Worm (Caenorhabditis elegans) whole organism, L4 larva: ENCODE results near the gene bus-18.

ENCODE experiments used
- D1046.2 ChIP-seq: fragments of 200-800 bp; sonication (Bioruptor generic); IDR thresholded peaks from 2 replicates; pipeline ENCODE4 v1.3.6; 2022; ENCODE audit warnings: missing genetic modification characterization, missing compliant biosample characterization
- F10B5.3 ChIP-seq: sonication (generic microtip); optimal IDR thresholded peaks from 2 replicates; lab custom pipeline; 2016; ENCODE audit warnings: mild to moderate bottlenecking, missing genetic modification characterization, missing compliant biosample characterization
- F26F4.8 ChIP-seq: fragments of 200-800 bp; sonication (Bioruptor generic); conservative IDR thresholded peaks from 2 replicates; pipeline ENCODE4 v1.3.6; 2022; ENCODE audit warnings: missing genetic modification characterization, missing compliant biosample characterization
- T20F7.1 ChIP-seq: fragments of 200-800 bp; sonication (Bioruptor generic); optimal IDR thresholded peaks from 2 replicates; lab custom pipeline; 2018; ENCODE audit warnings: mild to moderate bottlenecking, missing genetic modification characterization, missing compliant biosample characterization
- T26A8.4 ChIP-seq: fragments of 200-800 bp; sonication (Bioruptor generic); IDR thresholded peaks from 2 replicates; pipeline ENCODE4 v1.3.6; 2022; ENCODE audit warnings: missing genetic modification characterization, missing compliant biosample characterization
- Y105C5A.15 ChIP-seq: fragments of 200-800 bp; sonication (Bioruptor generic); IDR thresholded peaks from 2 replicates; pipeline ENCODE4 v1.3.6; 2022; ENCODE audit warnings: missing genetic modification characterization, missing compliant biosample characterization
- Y48G9A.11 ChIP-seq: fragments of 200-800 bp; sonication (Bioruptor generic); IDR thresholded peaks from 2 replicates; pipeline ENCODE4 v1.3.6; 2022; ENCODE audit warnings: missing genetic modification reagents, missing genetic modification characterization, missing compliant biosample characterization
- Y75B8A.6 ChIP-seq: fragments of 200-800 bp; sonication (Bioruptor generic); IDR thresholded peaks from 2 replicates; pipeline ENCODE4 v1.3.6; 2022; ENCODE audit warnings: missing genetic modification reagents, missing genetic modification characterization, missing compliant biosample characterization
- attf-4 ChIP-seq: sonication (generic microtip); optimal IDR thresholded peaks from 3 replicates; lab custom pipeline; 2017; ENCODE audit warnings: missing biosample characterization, missing genetic modification characterization
- ceh-20 ChIP-seq: fragments of 200-800 bp; sonication (Bioruptor generic); IDR thresholded peaks from 2 replicates; pipeline ENCODE4 v1.3.6; 2022; ENCODE audit warnings: missing genetic modification reagents, missing genetic modification characterization, missing compliant biosample characterization
- ceh-44 ChIP-seq: fragments of 200-800 bp; sonication (Bioruptor generic); IDR thresholded peaks from 2 replicates; pipeline ENCODE4 v1.3.6; 2022; ENCODE audit warnings: missing genetic modification reagents, missing genetic modification characterization, missing compliant biosample characterization
- ceh-82 ChIP-seq: sonication (generic microtip); optimal IDR thresholded peaks from 2 replicates; lab custom pipeline; 2017; ENCODE audit warnings: missing biosample characterization, missing genetic modification characterization
- ces-1 ChIP-seq: fragments of 150-350 bp; sonication (generic microtip); optimal IDR thresholded peaks from 4 replicates; lab custom pipeline; 2014; ENCODE audit warnings: missing biosample characterization, missing genetic modification reagents, missing genetic modification characterization
- ctbp-1 ChIP-seq: fragments of 200-800 bp; sonication (Bioruptor generic); IDR thresholded peaks from 2 replicates; pipeline ENCODE4 v1.3.6; 2022; ENCODE audit warnings: missing genetic modification reagents, missing genetic modification characterization, missing compliant biosample characterization
- daf-16 ChIP-seq, 3 experiments: sonication (generic microtip); optimal IDR thresholded peaks; 2 replicates each; lab custom pipeline; 2016 to 2017; ENCODE audit warnings: missing genetic modification characterization in 3 of 3, missing genetic modification reagents in 3 of 3, mild to moderate bottlenecking in 2 of 3, missing compliant biosample characterization in 2 of 3, missing biosample characterization in 1 of 3, moderate library complexity in 1 of 3
- dpl-1 ChIP-seq: fragments of 150-350 bp; optimal IDR thresholded peaks from 2 replicates; lab custom pipeline; 2014; ENCODE audit warnings: missing biosample characterization, missing genetic modification reagents, missing genetic modification characterization
- dve-1 ChIP-seq: sonication (generic microtip); optimal IDR thresholded peaks from 2 replicates; lab custom pipeline; 2017; ENCODE audit warnings: antibody characterized with exemption, mild to moderate bottlenecking, missing genetic modification characterization, missing compliant biosample characterization; ENCODE audit not compliant: insufficient read depth
- egl-43 ChIP-seq: fragments of 200-800 bp; sonication (Bioruptor generic); IDR thresholded peaks from 2 replicates; pipeline ENCODE4 v1.3.6; 2022; ENCODE audit warnings: missing genetic modification reagents, missing genetic modification characterization, missing compliant biosample characterization
- fkh-10 ChIP-seq: fragments of 150-350 bp; optimal IDR thresholded peaks from 2 replicates; lab custom pipeline; 2014; ENCODE audit warnings: missing biosample characterization, missing genetic modification reagents, missing genetic modification characterization
- hlh-11 ChIP-seq: fragments of 200-800 bp; sonication (Bioruptor generic); optimal IDR thresholded peaks from 2 replicates; lab custom pipeline; 2018; ENCODE audit warnings: mild to moderate bottlenecking, missing genetic modification characterization, missing compliant biosample characterization
- hlh-30 ChIP-seq: sonication (generic microtip); optimal IDR thresholded peaks from 2 replicates; lab custom pipeline; 2017; ENCODE audit warnings: antibody characterized with exemption, mild to moderate bottlenecking, missing genetic modification characterization, missing compliant biosample characterization; ENCODE audit not compliant: insufficient read depth
- jun-1 ChIP-seq: fragments of 150-350 bp; optimal IDR thresholded peaks from 2 replicates; lab custom pipeline; 2014; ENCODE audit warnings: missing biosample characterization, missing genetic modification reagents, missing genetic modification characterization
- lin-15B ChIP-seq: fragments of 150-350 bp; sonication (generic microtip); optimal IDR thresholded peaks from 3 replicates; lab custom pipeline; 2014; ENCODE audit warnings: missing biosample characterization, missing genetic modification characterization
- lin-29 ChIP-seq: fragments of 200-800 bp; sonication (Bioruptor generic); IDR thresholded peaks from 2 replicates; pipeline ENCODE4 v1.3.6; 2022; ENCODE audit warnings: missing genetic modification reagents, missing genetic modification characterization, missing compliant biosample characterization
- lin-38 ChIP-seq: fragments of 200-800 bp; sonication (Bioruptor generic); IDR thresholded peaks from 2 replicates; pipeline ENCODE4 v1.3.6; 2022; ENCODE audit warnings: missing genetic modification reagents, missing genetic modification characterization, missing compliant biosample characterization
- lsy-2 ChIP-seq, 2 experiments: fragments of 150-350 bp in 1 of 2; sonication (generic microtip) in 1 of 2; optimal IDR thresholded peaks; 2 replicates each; lab custom pipeline; 2014 to 2017; ENCODE audit warnings: missing biosample characterization in 2 of 2, missing genetic modification characterization in 2 of 2
- madf-5 ChIP-seq, 2 experiments: fragments of 200-800 bp; sonication (Bioruptor generic); IDR thresholded peaks; 2 replicates each; pipeline ENCODE4 v1.3.6; 2022; ENCODE audit warnings: missing compliant biosample characterization in 2 of 2, missing genetic modification characterization in 2 of 2
- mdt-29 ChIP-seq: fragments of 200-800 bp; sonication (Bioruptor generic); IDR thresholded peaks from 2 replicates; pipeline ENCODE4 v1.3.6; 2022; ENCODE audit warnings: missing genetic modification reagents, missing genetic modification characterization, missing compliant biosample characterization
- mep-1 ChIP-seq: fragments of 150-350 bp; sonication (generic microtip); optimal IDR thresholded peaks from 3 replicates; lab custom pipeline; 2014; ENCODE audit warnings: missing biosample characterization, missing genetic modification characterization
- mes-2 ChIP-seq: sonication (generic microtip); optimal IDR thresholded peaks from 2 replicates; lab custom pipeline; 2016; ENCODE audit warnings: missing genotype, mild to moderate bottlenecking, missing genetic modification characterization, missing compliant biosample characterization; ENCODE audit not compliant: poor library complexity, severe bottlenecking
- mxl-2 ChIP-seq: fragments of 200-800 bp; sonication (Bioruptor generic); conservative IDR thresholded peaks from 2 replicates; pipeline ENCODE4 v1.3.6; 2022; ENCODE audit warnings: missing genetic modification reagents, missing genetic modification characterization, missing compliant biosample characterization
- mxl-3 ChIP-seq: fragments of 200-800 bp; sonication (Bioruptor generic); optimal IDR thresholded peaks from 2 replicates; lab custom pipeline; 2018; ENCODE audit warnings: mild to moderate bottlenecking, missing genetic modification characterization, missing compliant biosample characterization
- nhr-10 ChIP-seq: fragments of 150-350 bp; optimal IDR thresholded peaks from 2 replicates; lab custom pipeline; 2014; ENCODE audit warnings: missing biosample characterization, missing genetic modification characterization
- nhr-111 ChIP-seq: fragments of 200-800 bp; sonication (Bioruptor generic); optimal IDR thresholded peaks from 2 replicates; lab custom pipeline; 2018; ENCODE audit warnings: mild to moderate bottlenecking, missing genetic modification characterization, missing compliant biosample characterization
- nhr-28 ChIP-seq: fragments of 150-350 bp; optimal IDR thresholded peaks from 2 replicates; lab custom pipeline; 2014; ENCODE audit warnings: missing biosample characterization, missing genetic modification characterization
- nhr-41 ChIP-seq: fragments of 200-800 bp; sonication (Bioruptor generic); IDR thresholded peaks from 2 replicates; pipeline ENCODE4 v1.3.6; 2022; ENCODE audit warnings: missing genetic modification reagents, missing genetic modification characterization, missing compliant biosample characterization
- nhr-42 ChIP-seq: fragments of 200-800 bp; sonication (Bioruptor generic); IDR thresholded peaks from 2 replicates; pipeline ENCODE4 v1.3.6; 2022; ENCODE audit warnings: missing genetic modification characterization, missing compliant biosample characterization
- nhr-48 ChIP-seq: sonication (generic microtip); optimal IDR thresholded peaks from 2 replicates; lab custom pipeline; 2016; ENCODE audit warnings: mild to moderate bottlenecking, missing genetic modification characterization, missing compliant biosample characterization
- nhr-77 ChIP-seq: fragments of 150-350 bp; optimal IDR thresholded peaks from 2 replicates; lab custom pipeline; 2014; ENCODE audit warnings: missing biosample characterization, missing genetic modification characterization
- php-3 ChIP-seq: fragments of 200-800 bp; sonication (Bioruptor generic); IDR thresholded peaks from 2 replicates; pipeline ENCODE4 v1.3.6; 2022; ENCODE audit warnings: missing genetic modification reagents, missing genetic modification characterization, missing compliant biosample characterization
- pqm-1 ChIP-seq: sonication (generic microtip); optimal IDR thresholded peaks from 2 replicates; lab custom pipeline; 2017; ENCODE audit warnings: missing biosample characterization, missing genetic modification characterization
- rbr-2 ChIP-seq: sonication (generic microtip); optimal IDR thresholded peaks from 2 replicates; lab custom pipeline; 2016; ENCODE audit warnings: missing genotype, missing genetic modification characterization, missing compliant biosample characterization
- skn-1 ChIP-seq: fragments of 150-350 bp; optimal IDR thresholded peaks from 2 replicates; lab custom pipeline; 2014; ENCODE audit warnings: missing biosample characterization, missing genetic modification characterization
- snpc-1.2 ChIP-seq: fragments of 200-800 bp; sonication (Bioruptor generic); IDR thresholded peaks from 2 replicates; pipeline ENCODE4 v1.3.6; 2022; ENCODE audit warnings: missing genetic modification reagents, missing genetic modification characterization, missing compliant biosample characterization
- spr-3 ChIP-seq: fragments of 200-800 bp; sonication (Bioruptor generic); optimal IDR thresholded peaks from 2 replicates; lab custom pipeline; 2018; ENCODE audit warnings: mild to moderate bottlenecking, missing genetic modification characterization, missing compliant biosample characterization
- tag-97 ChIP-seq: fragments of 200-800 bp; sonication (Bioruptor generic); IDR thresholded peaks from 2 replicates; pipeline ENCODE4 v1.3.6; 2022; ENCODE audit warnings: missing genetic modification characterization, missing compliant biosample characterization
- unc-130 ChIP-seq: sonication (generic microtip); optimal IDR thresholded peaks from 2 replicates; lab custom pipeline; 2016; ENCODE audit warnings: missing genetic modification reagents, missing genetic modification characterization, missing compliant biosample characterization
- unc-62 ChIP-seq, 3 experiments: fragments of 150-350 bp in 1 of 3; sonication (generic microtip); optimal IDR thresholded peaks in 2 of 3; peaks in 1 of 3; 1 replicate in 1 of 3; 2 replicates in 2 of 3; lab custom pipeline; 2014 to 2017; ENCODE audit warnings: missing biosample characterization in 3 of 3, missing genetic modification characterization in 3 of 3, missing genetic modification reagents in 3 of 3, missing genotype in 1 of 3
- zfp-3 ChIP-seq: fragments of 200-800 bp; sonication (Bioruptor generic); conservative IDR thresholded peaks from 2 replicates; pipeline ENCODE4 v1.3.6; 2022; ENCODE audit warnings: missing genetic modification reagents, missing genetic modification characterization, missing compliant biosample characterization
- ztf-11 ChIP-seq: fragments of 150-350 bp; optimal IDR thresholded peaks from 2 replicates; lab custom pipeline; 2014; ENCODE audit warnings: missing biosample characterization, missing genetic modification characterization
- ztf-7 ChIP-seq: fragments of 150-350 bp; optimal IDR thresholded peaks from 2 replicates; lab custom pipeline; 2014; ENCODE audit warnings: missing biosample characterization, missing genetic modification characterization

Gene bus-18

DNA sequence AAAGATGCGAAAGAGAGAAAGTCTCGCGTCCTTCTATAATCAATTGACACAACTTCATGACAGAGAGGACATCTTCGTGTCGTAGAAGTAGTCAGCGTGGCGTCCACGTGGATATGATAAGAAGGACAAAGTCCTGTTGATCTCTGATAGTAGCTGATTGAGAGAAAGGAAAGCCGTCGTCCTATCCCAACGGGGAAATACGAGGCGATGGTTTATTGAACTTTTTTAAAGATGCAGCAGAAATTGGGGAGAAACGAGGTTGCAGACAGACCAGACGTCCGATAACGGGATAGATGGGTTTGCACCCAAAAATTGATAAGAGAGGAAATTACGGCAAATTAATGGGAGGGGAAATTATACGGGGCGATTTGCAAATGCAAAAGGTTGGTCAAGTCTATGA is 29.0 kb downstream of the bus-18 start (continued):
- TF ChIP-seq ceh-20: peak; percentile 75; the same call in 1 of the 2 replicates
- peak; percentile 48 for TF ChIP-seq mep-1 (tag; lab: Kevin White, UChicago)
- no peak for TF ChIP-seq tag-97 (GFP tag; lab: Robert Waterston, UW)
- TF ChIP-seq Y48G9A.11 (GFP tag; lab: Robert Waterston, UW): no peak
- peak in 1 of 2 experiments; percentile 95 for TF ChIP-seq unc-62 (GFP tag; optimal IDR thresholded peaks at IDR 0.05 in 1 of 2; lab: Kevin White, UChicago)
- TF ChIP-seq unc-62 (tag; optimal IDR thresholded peaks at IDR 0.05; lab: Kevin White, UChicago): no peak
- no peak for TF ChIP-seq ceh-44 (GFP tag; lab: Robert Waterston, UW)
- no peak for TF ChIP-seq madf-5 (GFP tag; IDR thresholded peaks at IDR 0.05; lab: Robert Waterston, UW)
- TF ChIP-seq php-3 (GFP tag; lab: Robert Waterston, UW): no peak; the same call in 1 of the 2 replicates
- peak; percentile 81 for TF ChIP-seq dve-1
- no peak for TF ChIP-seq ztf-7 (tag; lab: Kevin White, UChicago)
- TF ChIP-seq nhr-111 (GFP tag; lab: Kevin White, UChicago): no peak
- no peak for TF ChIP-seq lin-29
- peak; percentile 99 for TF ChIP-seq mxl-3
- TF ChIP-seq rbr-2 (tag; lab: Kevin White, UChicago): peak; percentile 6
- no peak for TF ChIP-seq mes-2
- TF ChIP-seq hlh-30 (tag; lab: Kevin White, UChicago): peak; percentile 69
- no peak for TF ChIP-seq attf-4 (tag; lab: Kevin White, UChicago)
- TF ChIP-seq mxl-2 (GFP tag; lab: Robert Waterston, UW): no peak
- no peak for TF ChIP-seq daf-16 (GFP tag; optimal IDR thresholded peaks at IDR 0.05; lab: Kevin White, UChicago)
- no peak for TF ChIP-seq daf-16 (tag; optimal IDR thresholded peaks at IDR 0.05; lab: Kevin White, UChicago)
- no peak for TF ChIP-seq F10B5.3
- no peak for TF ChIP-seq Y75B8A.6 (GFP tag; lab: Robert Waterston, UW)
- no peak for TF ChIP-seq F26F4.8 (GFP tag; lab: Robert Waterston, UW)
- TF ChIP-seq lsy-2 (tag; optimal IDR thresholded peaks at IDR 0.05; lab: Kevin White, UChicago): peak in 1 of 2 experiments; percentile 73
- no peak for TF ChIP-seq ces-1 (GFP tag; lab: Kevin White, UChicago)
- peak; percentile 39 for TF ChIP-seq pqm-1 (tag; lab: Kevin White, UChicago)
- TF ChIP-seq nhr-10 (tag; lab: Kevin White, UChicago): no peak
- no peak for TF ChIP-seq snpc-1.2
- no peak for TF ChIP-seq lin-38
- TF ChIP-seq lin-15B: no peak
- no peak for TF ChIP-seq nhr-77
- TF ChIP-seq nhr-42: no peak
- TF ChIP-seq dpl-1 (GFP tag; lab: Kevin White, UChicago): no peak
- TF ChIP-seq nhr-41 (GFP tag; lab: Robert Waterston, UW): no peak
- TF ChIP-seq spr-3 (GFP tag; lab: Kevin White, UChicago): no peak
- no peak for TF ChIP-seq zfp-3 (GFP tag; lab: Robert Waterston, UW)
- TF ChIP-seq egl-43: no peak
- no peak for TF ChIP-seq jun-1 (tag; lab: Kevin White, UChicago)
- no peak for TF ChIP-seq Y105C5A.15
- peak; percentile 34; the same call in 1 of the 2 replicates for TF ChIP-seq T26A8.4 (GFP tag; lab: Robert Waterston, UW)
- TF ChIP-seq T20F7.1 (GFP tag; lab: Kevin White, UChicago): no peak
- TF ChIP-seq unc-130: no peak
- TF ChIP-seq skn-1: no peak
- no peak for TF ChIP-seq ceh-82
- no peak for TF ChIP-seq D1046.2 (GFP tag; lab: Robert Waterston, UW)
- TF ChIP-seq ztf-11 (tag; lab: Kevin White, UChicago): no peak
- peak; percentile 98 for TF ChIP-seq nhr-48
- no peak for TF ChIP-seq mdt-29 (GFP tag; lab: Robert Waterston, UW)
- TF ChIP-seq fkh-10 (GFP tag; lab: Kevin White, UChicago): no peak
- peak; percentile 86 for TF ChIP-seq nhr-28
- TF ChIP-seq ctbp-1 (GFP tag; lab: Robert Waterston, UW): peak; percentile 45; the same call in 1 of the 2 replicates
- peak; percentile 89 for TF ChIP-seq hlh-11 (tag; lab: Kevin White, UChicago)
